Fruit fly (Drosophila melanogaster): ENCODE results near the gene eIF3a.
A peak's percentile ranks its signal among the peaks of the same experiment; 100 is the strongest.

Gene eIF3a

dm6 chr3R:4479038-4479988 lies 45.6 kb upstream of the eIF3a start, which contains the start of gene CG31523 (continued):
- TF ChIP-seq trem (tag; optimal IDR thresholded peaks at IDR 0.05) (peak; percentile 0), ato (GFP tag; IDR thresholded peaks at IDR 0.05; ENCODE audit: partially characterized antibody) (peak; percentile 37; the same call in 1 of the 2 replicates), ken (GFP tag; IDR thresholded peaks at IDR 0.05) (no peak), CG10462 (GFP tag; optimal IDR thresholded peaks at IDR 0.05) (no peak), row (GFP tag; IDR thresholded peaks at IDR 0.05) (peak; percentile 89), Tbp (GFP tag; optimal IDR thresholded peaks at IDR 0.05) (peak; percentile 99), CG2678 (tag; optimal IDR thresholded peaks at IDR 0.05) (no peak), CG7556 (GFP tag; optimal IDR thresholded peaks at IDR 0.05) (no peak), CG14710 (tag; optimal IDR thresholded peaks at IDR 0.05) (peak; percentile 12), D19A (tag; optimal IDR thresholded peaks at IDR 0.05) (no peak), CG16815 (GFP tag; optimal IDR thresholded peaks at IDR 0.05) (no peak), CG18599 (GFP tag; optimal IDR thresholded peaks at IDR 0.05) (no peak), tna (GFP tag; IDR thresholded peaks at IDR 0.05; ENCODE audit: partially characterized antibody) (no peak; the same call in 1 of the 2 replicates), nerfin-1 (tag; optimal IDR thresholded peaks at IDR 0.05) (no peak), CG9932 (GFP tag; IDR thresholded peaks at IDR 0.05) (peak; percentile 23; the same call in 1 of the 2 replicates), Dbx (GFP tag; IDR thresholded peaks at IDR 0.05) (no peak), CG30431 (GFP tag; optimal IDR thresholded peaks at IDR 0.05) (no peak), vnd (GFP tag; IDR thresholded peaks at IDR 0.05; ENCODE audit: partially characterized antibody) (0 out of 3 replicates have a peak, but pooled peaks have one; percentile 56), vfl (GFP tag; optimal IDR thresholded peaks at IDR 0.05) (no peak), sd (tag; optimal IDR thresholded peaks at IDR 0.05) (no peak), CG16813 (GFP tag; IDR thresholded peaks at IDR 0.05; ENCODE audit: partially characterized antibody) (peak; percentile 76), Dref (GFP tag; IDR thresholded peaks at IDR 0.05) (peak; percentile 64), Deaf1 (tag; optimal IDR thresholded peaks at IDR 0.05) (no peak), CG17912 (GFP tag; optimal IDR thresholded peaks at IDR 0.05) (no peak), CG8290 (GFP tag; optimal IDR thresholded peaks at IDR 0.05) (no peak), CG8290 (tag; optimal IDR thresholded peaks at IDR 0.05) (peak in 1 of 2 experiments; percentile 4), pfk (GFP tag; optimal IDR thresholded peaks at IDR 0.05) (no peak), pzg (GFP tag; optimal IDR thresholded peaks at IDR 0.05) (peak; percentile 45), lbe (GFP tag; optimal IDR thresholded peaks at IDR 0.05) (no peak), E2f2 (GFP tag; IDR thresholded peaks at IDR 0.05) (peak; percentile 46; the same call in 1 of the 2 replicates), CG10366 (GFP tag; IDR thresholded peaks at IDR 0.05) (no peak), HLH54F (GFP tag; optimal IDR thresholded peaks at IDR 0.05) (no peak), p53 (GFP tag; optimal IDR thresholded peaks at IDR 0.05) (peak; percentile 15), corto (GFP tag; optimal IDR thresholded peaks at IDR 0.05) (peak; percentile 51), CG4282 (GFP tag; optimal IDR thresholded peaks at IDR 0.05) (no peak), CG15073 (GFP tag; optimal IDR thresholded peaks at IDR 0.05) (no peak), CG2712 (tag; optimal IDR thresholded peaks at IDR 0.05) (no peak), CG12659 (GFP tag; optimal IDR thresholded peaks at IDR 0.05) (peak; percentile 31), CG10654 (GFP tag; optimal IDR thresholded peaks at IDR 0.05) (no peak), CG32767 (GFP tag; IDR thresholded peaks at IDR 0.05) (no peak), CG3847 (GFP tag; IDR thresholded peaks at IDR 0.05) (no peak), inv (GFP tag; IDR thresholded peaks at IDR 0.05; ENCODE audit: partially characterized antibody) (peak; percentile 75), CG12391 (tag; optimal IDR thresholded peaks at IDR 0.05) (peak; percentile 22), Sin3A (optimal IDR thresholded peaks at IDR 0.05) (peak; percentile 16), HLH4C (GFP tag; IDR thresholded peaks at IDR 0.05; ENCODE audit: partially characterized antibody) (peak; percentile 61), CrebB (tag; optimal IDR thresholded peaks at IDR 0.05) (no peak), lov (optimal IDR thresholded peaks at IDR 0.05) (no peak), lov (GFP tag; IDR thresholded peaks at IDR 0.05) (no peak), gfzf (GFP tag; optimal IDR thresholded peaks at IDR 0.05) (peak; percentile 55)

All from whole organism, embryonic.